Fruit fly (Drosophila melanogaster) whole organism, embryonic: ENCODE measurements around the gene pck.
A peak's percentile ranks its signal among the peaks of the same experiment; 100 is the strongest.

Experiments
- BEAF-32 ChIP-seq: fragments of 200-800 bp; sonication (Bioruptor generic); optimal IDR thresholded peaks from 3 replicates; lab custom pipeline; 2017; ENCODE audit warnings: missing biosample characterization, missing genetic modification characterization, mild to moderate bottlenecking, moderate library complexity, missing genetic modification reagents
- Bgb ChIP-seq: fragments of 200-800 bp; sonication (Bioruptor generic); IDR thresholded peaks from 2 replicates; pipeline ENCODE4 v1.3.6; 2022; ENCODE audit warnings: missing biosample characterization, missing genetic modification characterization; ENCODE audit not compliant: partially characterized antibody
- CG10267 ChIP-seq: fragments of 200-800 bp; sonication (Bioruptor generic); optimal IDR thresholded peaks from 2 replicates; lab custom pipeline; 2018; ENCODE audit warnings: missing biosample characterization, mild to moderate bottlenecking, missing genetic modification characterization, moderate library complexity
- CG10979 ChIP-seq: fragments of 200-800 bp; sonication (Bioruptor generic); optimal IDR thresholded peaks from 2 replicates; lab custom pipeline; 2018; ENCODE audit warnings: missing biosample characterization, mild to moderate bottlenecking, missing genetic modification characterization, moderate library complexity
- CG12942 ChIP-seq: fragments of 200-800 bp; sonication (Bioruptor generic); optimal IDR thresholded peaks from 3 replicates; lab custom pipeline; 2016; ENCODE audit warnings: missing biosample characterization, missing genetic modification characterization
- CG13287 ChIP-seq: fragments of 200-800 bp; sonication (Bioruptor generic); IDR thresholded peaks from 2 replicates; pipeline ENCODE4 v1.3.6; 2022; ENCODE audit warnings: missing biosample characterization, missing genetic modification characterization; ENCODE audit not compliant: partially characterized antibody
- CG14710 ChIP-seq: fragments of 200-800 bp; sonication (Bioruptor generic); optimal IDR thresholded peaks from 3 replicates; lab custom pipeline; 2019; ENCODE audit warnings: missing biosample characterization, mild to moderate bottlenecking, missing genetic modification characterization, moderate library complexity
- CG16815 ChIP-seq: fragments of 200-800 bp; sonication (Bioruptor generic); optimal IDR thresholded peaks from 3 replicates; lab custom pipeline; 2017; ENCODE audit warnings: missing biosample characterization, mild to moderate bottlenecking, missing genetic modification characterization
- CG18011 ChIP-seq: fragments of 200-800 bp; sonication (Bioruptor generic); optimal IDR thresholded peaks from 2 replicates; lab custom pipeline; 2017; ENCODE audit warnings: missing biosample characterization, missing genetic modification characterization, mild to moderate bottlenecking, moderate library complexity, missing genotype
- CG2116 ChIP-seq: fragments of 200-800 bp; sonication (Bioruptor generic); optimal IDR thresholded peaks from 3 replicates; lab custom pipeline; 2018; ENCODE audit warnings: missing biosample characterization, mild to moderate bottlenecking, missing genetic modification characterization
- CG31224 ChIP-seq: fragments of 200-800 bp; sonication (Bioruptor generic); IDR thresholded peaks from 2 replicates; pipeline ENCODE4 v1.3.6; 2022; ENCODE audit warnings: missing biosample characterization, missing genetic modification characterization
- CG33213 ChIP-seq: fragments of 200-800 bp; sonication (Bioruptor generic); optimal IDR thresholded peaks from 3 replicates; lab custom pipeline; 2016; ENCODE audit warnings: missing biosample characterization, missing genetic modification characterization
- CG34422 ChIP-seq: fragments of 200-800 bp; sonication (Bioruptor generic); IDR thresholded peaks from 3 replicates; pipeline ENCODE4 v1.3.6; 2022; ENCODE audit warnings: missing biosample characterization, missing genetic modification characterization
- CG7271 ChIP-seq: fragments of 200-800 bp; sonication (Bioruptor generic); optimal IDR thresholded peaks from 2 replicates; lab custom pipeline; 2018; ENCODE audit warnings: missing biosample characterization, mild to moderate bottlenecking, missing genetic modification characterization, moderate library complexity
- CG8924 ChIP-seq: fragments of 200-800 bp; optimal IDR thresholded peaks from 3 replicates; lab custom pipeline; 2019; ENCODE audit warnings: missing biosample characterization, mild to moderate bottlenecking, missing genetic modification characterization, moderate library complexity
- CG9797 ChIP-seq: fragments of 200-800 bp; sonication (Bioruptor generic); optimal IDR thresholded peaks from 3 replicates; lab custom pipeline; 2018; ENCODE audit warnings: missing biosample characterization, mild to moderate bottlenecking, missing genetic modification characterization
- Dfd ChIP-seq, 2 experiments: fragments of >200 bp; optimal IDR thresholded peaks; 2 replicates each; lab custom pipeline; 2017; ENCODE audit warnings: missing biosample characterization in 2 of 2, missing genetic modification characterization in 2 of 2
- Dll ChIP-seq: fragments of 200-800 bp; sonication (Bioruptor generic); IDR thresholded peaks from 4 replicates; pipeline ENCODE4 v1.3.6; 2022; ENCODE audit warnings: missing biosample characterization, missing genetic modification characterization; ENCODE audit not compliant: partially characterized antibody
- Dref ChIP-seq: fragments of 200-800 bp; sonication (Bioruptor generic); IDR thresholded peaks from 2 replicates; pipeline ENCODE4 v1.3.6; 2022; ENCODE audit warnings: missing biosample characterization, missing genetic modification characterization
- HLH4C ChIP-seq: fragments of 200-800 bp; sonication (Bioruptor generic); IDR thresholded peaks from 3 replicates; pipeline ENCODE4 v1.3.6; 2022; ENCODE audit warnings: missing biosample characterization, missing genetic modification characterization; ENCODE audit not compliant: partially characterized antibody
- Hr3 ChIP-seq: fragments of 200-800 bp; sonication (Bioruptor generic); optimal IDR thresholded peaks from 3 replicates; lab custom pipeline; 2016; ENCODE audit warnings: missing biosample characterization, missing genetic modification characterization
- MBD-R2 ChIP-seq: fragments of 200-800 bp; sonication (Bioruptor generic); IDR thresholded peaks from 2 replicates; pipeline ENCODE4 v1.3.6; 2022; ENCODE audit warnings: missing biosample characterization, missing genetic modification characterization
- Nf-YC ChIP-seq: fragments of 200-800 bp; optimal IDR thresholded peaks from 3 replicates; lab custom pipeline; 2019; ENCODE audit warnings: missing biosample characterization, mild to moderate bottlenecking, missing genetic modification characterization, moderate library complexity
- Scr ChIP-seq: fragments of 200-800 bp; sonication (Bioruptor generic); IDR thresholded peaks from 2 replicates; pipeline ENCODE4 v1.3.6; 2022; ENCODE audit warnings: missing biosample characterization, missing genetic modification characterization; ENCODE audit not compliant: partially characterized antibody
- TFAM ChIP-seq: fragments of 200-800 bp; sonication (Bioruptor generic); optimal IDR thresholded peaks from 2 replicates; lab custom pipeline; 2017; ENCODE audit warnings: missing biosample characterization, missing genetic modification characterization, inconsistent platforms
- Usf ChIP-seq: fragments of 200-800 bp; sonication (Bioruptor generic); optimal IDR thresholded peaks from 2 replicates; lab custom pipeline; 2017; ENCODE audit warnings: missing genotype, missing biosample characterization, missing genetic modification characterization
- ato ChIP-seq: fragments of 200-800 bp; sonication (Bioruptor generic); IDR thresholded peaks from 2 replicates; pipeline ENCODE4 v1.3.6; 2022; ENCODE audit warnings: missing biosample characterization, missing genetic modification characterization; ENCODE audit not compliant: partially characterized antibody
- bbx ChIP-seq: fragments of 200-800 bp; sonication (Bioruptor generic); IDR thresholded peaks from 2 replicates; pipeline ENCODE4 v1.3.6; 2022; ENCODE audit warnings: missing biosample characterization, missing genetic modification characterization; ENCODE audit not compliant: partially characterized antibody
- cad ChIP-seq: fragments of >200 bp; optimal IDR thresholded peaks from 2 replicates; lab custom pipeline; 2017; ENCODE audit warnings: missing biosample characterization, missing genetic modification characterization
- cato ChIP-seq: fragments of 200-800 bp; sonication (Bioruptor generic); optimal IDR thresholded peaks from 2 replicates; lab custom pipeline; 2016; ENCODE audit warnings: missing biosample characterization, missing genetic modification characterization, borderline replicate concordance
- crp ChIP-seq, 2 experiments: fragments of 200-800 bp; sonication (Bioruptor generic); optimal IDR thresholded peaks; 2 replicates in 1 of 2; 3 replicates in 1 of 2; lab custom pipeline; 2017; ENCODE audit warnings: missing biosample characterization in 2 of 2, missing genetic modification characterization in 2 of 2, mild to moderate bottlenecking in 1 of 2, moderate library complexity in 1 of 2
- cwo ChIP-seq: fragments of 200-800 bp; sonication (Bioruptor generic); optimal IDR thresholded peaks from 3 replicates; lab custom pipeline; 2017; ENCODE audit warnings: missing biosample characterization, missing genetic modification characterization, mild to moderate bottlenecking, moderate library complexity, missing genetic modification reagents
- danr ChIP-seq: fragments of 200-800 bp; sonication (Bioruptor generic); IDR thresholded peaks from 2 replicates; pipeline ENCODE4 v1.3.6; 2022; ENCODE audit warnings: missing biosample characterization, missing genetic modification characterization
- dm ChIP-seq: fragments of 200-800 bp; sonication (Bioruptor generic); optimal IDR thresholded peaks from 3 replicates; lab custom pipeline; 2016; ENCODE audit warnings: missing biosample characterization, missing genetic modification characterization
- fd3F ChIP-seq: fragments of 200-800 bp; sonication (Bioruptor generic); optimal IDR thresholded peaks from 2 replicates; lab custom pipeline; 2018; ENCODE audit warnings: missing biosample characterization, mild to moderate bottlenecking, missing genetic modification characterization, moderate library complexity
- gce ChIP-seq: fragments of 200-800 bp; sonication (Bioruptor generic); IDR thresholded peaks from 3 replicates; pipeline ENCODE4 v1.3.6; 2022; ENCODE audit warnings: missing biosample characterization, missing genetic modification characterization
- hbn ChIP-seq: fragments of 200-800 bp; sonication (Bioruptor generic); IDR thresholded peaks from 2 replicates; pipeline ENCODE4 v1.3.6; 2022; ENCODE audit warnings: missing biosample characterization, missing genetic modification characterization; ENCODE audit not compliant: partially characterized antibody
- inv ChIP-seq: fragments of 200-800 bp; sonication (Bioruptor generic); IDR thresholded peaks from 2 replicates; pipeline ENCODE4 v1.3.6; 2022; ENCODE audit warnings: missing biosample characterization, missing genetic modification characterization; ENCODE audit not compliant: partially characterized antibody
- kay ChIP-seq: fragments of 200-800 bp; sonication (Bioruptor generic); optimal IDR thresholded peaks from 2 replicates; lab custom pipeline; 2016; ENCODE audit warnings: missing biosample characterization, missing genetic modification characterization
- klu ChIP-seq: fragments of 200-800 bp; sonication (Bioruptor generic); IDR thresholded peaks from 2 replicates; pipeline ENCODE4 v1.3.6; 2022; ENCODE audit warnings: missing biosample characterization, missing genetic modification characterization
- knrl ChIP-seq: fragments of 200-800 bp; sonication (Bioruptor generic); IDR thresholded peaks from 3 replicates; pipeline ENCODE4 v1.3.6; 2022; ENCODE audit warnings: missing biosample characterization, missing genetic modification characterization; ENCODE audit not compliant: partially characterized antibody
- mld ChIP-seq: fragments of 200-800 bp; sonication (Bioruptor generic); IDR thresholded peaks from 3 replicates; pipeline ENCODE4 v1.3.6; 2022; ENCODE audit warnings: missing biosample characterization, missing genetic modification characterization; ENCODE audit not compliant: partially characterized antibody
- scrt ChIP-seq: fragments of 200-800 bp; sonication (Bioruptor generic); optimal IDR thresholded peaks from 2 replicates; lab custom pipeline; 2018; ENCODE audit warnings: missing biosample characterization, mild to moderate bottlenecking, missing genetic modification characterization, moderate library complexity
- sug ChIP-seq: fragments of 200-800 bp; optimal IDR thresholded peaks from 2 replicates; lab custom pipeline; 2019; ENCODE audit warnings: missing biosample characterization, mild to moderate bottlenecking, missing genetic modification characterization, moderate library complexity
- tna ChIP-seq: fragments of 200-800 bp; sonication (Bioruptor generic); IDR thresholded peaks from 2 replicates; pipeline ENCODE4 v1.3.6; 2022; ENCODE audit warnings: missing biosample characterization, missing genetic modification characterization; ENCODE audit not compliant: partially characterized antibody
- trem ChIP-seq: fragments of 200-800 bp; optimal IDR thresholded peaks from 3 replicates; lab custom pipeline; 2019; ENCODE audit warnings: missing biosample characterization, mild to moderate bottlenecking, missing genetic modification characterization, moderate library complexity
- trh ChIP-seq: fragments of 200-800 bp; sonication (Bioruptor generic); optimal IDR thresholded peaks from 2 replicates; lab custom pipeline; 2016; ENCODE audit warnings: missing biosample characterization, missing genetic modification characterization
- unc-4 ChIP-seq: fragments of 200-800 bp; sonication (Bioruptor generic); IDR thresholded peaks from 2 replicates; pipeline ENCODE4 v1.3.6; 2022; ENCODE audit warnings: missing biosample characterization, missing genetic modification characterization; ENCODE audit not compliant: partially characterized antibody
- unpg ChIP-seq: fragments of 200-800 bp; sonication (Bioruptor generic); optimal IDR thresholded peaks from 3 replicates; lab custom pipeline; 2018; ENCODE audit warnings: missing biosample characterization, mild to moderate bottlenecking, missing genetic modification characterization, moderate library complexity

Gene pck

DNA sequence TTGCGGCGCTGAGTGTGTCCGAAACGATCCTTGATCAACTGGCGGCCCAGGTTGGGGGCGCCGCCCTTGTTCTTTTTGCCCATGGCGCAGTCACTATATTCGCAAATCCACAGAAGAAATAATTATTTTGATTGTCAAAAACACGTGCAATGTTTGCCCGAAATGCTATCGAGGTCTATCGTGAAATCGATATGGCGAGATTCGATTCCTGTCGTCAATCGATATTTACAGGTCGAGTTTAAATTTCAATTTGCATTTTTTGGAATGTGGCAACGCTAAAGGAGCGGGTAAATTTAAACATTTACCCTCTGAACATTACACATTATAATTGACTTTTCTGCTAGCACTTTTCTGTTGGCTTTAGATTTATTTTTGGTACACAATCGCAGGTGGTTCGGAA, 6.4 kb upstream of the pck start, which contains the start of gene Ns3 (continued):
- TF ChIP-seq cwo (GFP tag; lab: Kevin White, UChicago): peak; percentile 54
- TF ChIP-seq CG2116: peak; percentile 82
- no peak for TF ChIP-seq klu (GFP tag; lab: Robert Waterston, UW)
- TF ChIP-seq CG14710: peak; percentile 50
- TF ChIP-seq Bgb: peak; percentile 92
- TF ChIP-seq Scr (GFP tag; lab: Robert Waterston, UW): peak; percentile 75
- peak; percentile 48 for TF ChIP-seq CG10267 (tag; lab: Kevin White, UChicago)
- TF ChIP-seq CG12942 (GFP tag; lab: Kevin White, UChicago): no peak
- peak; percentile 85 for TF ChIP-seq Dll (GFP tag; lab: Robert Waterston, UW)
- TF ChIP-seq crp (GFP tag; optimal IDR thresholded peaks at IDR 0.05; lab: Kevin White, UChicago): peak in 1 of 2 experiments; percentile 37
- TF ChIP-seq tna (GFP tag; lab: Robert Waterston, UW): peak; percentile 87
- TF ChIP-seq mld (GFP tag; lab: Robert Waterston, UW): peak; percentile 77; the same call in 2 of the 3 replicates
- no peak for TF ChIP-seq Nf-YC (tag; lab: Kevin White, UChicago)
- no peak for TF ChIP-seq CG7271
- peak; percentile 1 for TF ChIP-seq sug (tag; lab: Kevin White, UChicago)
- TF ChIP-seq CG9797 (GFP tag; lab: Kevin White, UChicago): peak; percentile 28
- TF ChIP-seq ato (GFP tag; lab: Robert Waterston, UW): peak; percentile 87
- no peak for TF ChIP-seq CG8924
- TF ChIP-seq Dref: peak; percentile 96
- no peak for TF ChIP-seq CG31224 (GFP tag; lab: Robert Waterston, UW)
- TF ChIP-seq CG16815 (GFP tag; lab: Kevin White, UChicago): no peak
- TF ChIP-seq BEAF-32: peak; percentile 82
- TF ChIP-seq CG10979: no peak
- peak; percentile 89 for TF ChIP-seq bbx (GFP tag; lab: Robert Waterston, UW)
- no peak for TF ChIP-seq Usf (GFP tag; lab: Kevin White, UChicago)
- TF ChIP-seq trh: no peak
- peak; percentile 70 for TF ChIP-seq MBD-R2
- 0 out of 3 replicates have a peak, but pooled peaks have one; percentile 9 for TF ChIP-seq CG34422 (GFP tag; lab: Robert Waterston, UW)
- TF ChIP-seq TFAM (GFP tag; lab: Kevin White, UChicago): no peak
- no peak for TF ChIP-seq fd3F (GFP tag; lab: Kevin White, UChicago)
- no peak for TF ChIP-seq scrt (GFP tag; lab: Kevin White, UChicago)
- TF ChIP-seq CG13287 (GFP tag; lab: Robert Waterston, UW): peak; percentile 95
- no peak for TF ChIP-seq Dfd (GFP tag; optimal IDR thresholded peaks at IDR 0.05; lab: Kevin White, UChicago)
- TF ChIP-seq HLH4C (GFP tag; lab: Robert Waterston, UW): peak; percentile 94
- TF ChIP-seq knrl (GFP tag; lab: Robert Waterston, UW): peak; percentile 71; the same call in 2 of the 3 replicates
- TF ChIP-seq cad (GFP tag; lab: Kevin White, UChicago): no peak
- TF ChIP-seq trem (tag; lab: Kevin White, UChicago): peak; percentile 64
- TF ChIP-seq hbn (GFP tag; lab: Robert Waterston, UW): peak; percentile 85
- TF ChIP-seq inv (GFP tag; lab: Robert Waterston, UW): peak; percentile 73
- TF ChIP-seq gce: no peak
- peak; percentile 86 for TF ChIP-seq unc-4 (GFP tag; lab: Robert Waterston, UW)
- no peak for TF ChIP-seq danr (GFP tag; lab: Robert Waterston, UW)
- no peak for TF ChIP-seq unpg (GFP tag; lab: Kevin White, UChicago)
- no peak for TF ChIP-seq kay (GFP tag; lab: Kevin White, UChicago)
- no peak for TF ChIP-seq cato (GFP tag; lab: Kevin White, UChicago)
- no peak for TF ChIP-seq CG18011 (GFP tag; lab: Kevin White, UChicago)
- peak; percentile 93 for TF ChIP-seq dm (GFP tag; lab: Kevin White, UChicago)
- TF ChIP-seq CG33213 (GFP tag; lab: Kevin White, UChicago): peak; percentile 5
- TF ChIP-seq Hr3 (GFP tag; lab: Kevin White, UChicago): no peak
